Worm (Caenorhabditis elegans): Measurements from ENCODE around the gene C26B2.2.

DNA sequence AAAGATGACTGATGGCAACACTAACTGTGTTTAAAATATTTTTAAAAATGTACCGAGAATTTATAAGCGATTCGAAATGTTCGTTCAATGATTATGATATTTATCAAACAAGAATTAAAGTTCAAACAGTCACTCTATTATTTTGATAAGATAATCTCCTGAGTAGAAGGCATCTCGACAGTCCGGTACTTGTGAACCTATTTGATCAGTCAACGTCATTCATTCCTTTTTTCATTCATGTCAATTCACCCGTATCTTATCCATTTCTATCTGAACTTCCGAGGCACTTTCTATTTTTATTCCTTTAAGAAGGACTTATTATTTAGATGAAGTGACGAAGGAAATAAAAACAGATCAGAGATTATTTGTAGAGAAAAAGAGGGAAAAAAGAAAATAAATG lies 22.7 kb upstream of the C26B2.2 start, which contains the start of gene nhr-258:
- no peak for TF ChIP-seq jun-1 (tag; optimal IDR thresholded peaks at IDR 0.05)
- TF ChIP-seq ama-1 (optimal IDR thresholded peaks at IDR 0.05): no peak

All from whole organism, L1 larva.